Worm (Caenorhabditis elegans) whole organism, midembryonic: ENCODE data around the gene F55C9.3.

Experiments used
- T22C8.4 ChIP-seq: fragments of 200-800 bp; sonication (Bioruptor generic); IDR thresholded peaks from 2 replicates; pipeline ENCODE4 v1.3.6; 2022; ENCODE audit warnings: missing genetic modification characterization, missing compliant biosample characterization
- cog-1 ChIP-seq: sonication (generic microtip); optimal IDR thresholded peaks from 2 replicates; lab custom pipeline; 2016; ENCODE audit warnings: missing genetic modification characterization, missing compliant biosample characterization
- flt-1 ChIP-seq: fragments of 200-800 bp; sonication (Bioruptor generic); IDR thresholded peaks from 2 replicates; pipeline ENCODE4 v1.3.6; 2022; ENCODE audit warnings: missing genetic modification characterization, missing compliant biosample characterization
- med-1 ChIP-seq: sonication (generic microtip); optimal IDR thresholded peaks from 2 replicates; lab custom pipeline; 2017; ENCODE audit warnings: missing genetic modification characterization, mild to moderate bottlenecking, missing compliant biosample characterization, antibody characterized with exemption, missing genetic modification reagents; ENCODE audit not compliant: insufficient read depth
- tab-1 ChIP-seq: fragments of 200-800 bp; sonication (Bioruptor generic); IDR thresholded peaks from 2 replicates; pipeline ENCODE4 v1.3.6; 2022; ENCODE audit warnings: missing genetic modification characterization, missing compliant biosample characterization
- ztf-23 ChIP-seq: fragments of 200-800 bp; sonication (Bioruptor generic); IDR thresholded peaks from 2 replicates; pipeline ENCODE4 v1.3.6; 2022; ENCODE audit warnings: missing genetic modification reagents, missing genetic modification characterization, missing compliant biosample characterization
- ztf-29 ChIP-seq: fragments of 200-800 bp; sonication (Bioruptor generic); IDR thresholded peaks from 2 replicates; pipeline ENCODE4 v1.3.6; 2022; ENCODE audit warnings: missing genetic modification reagents, missing genetic modification characterization, missing compliant biosample characterization

DNA sequence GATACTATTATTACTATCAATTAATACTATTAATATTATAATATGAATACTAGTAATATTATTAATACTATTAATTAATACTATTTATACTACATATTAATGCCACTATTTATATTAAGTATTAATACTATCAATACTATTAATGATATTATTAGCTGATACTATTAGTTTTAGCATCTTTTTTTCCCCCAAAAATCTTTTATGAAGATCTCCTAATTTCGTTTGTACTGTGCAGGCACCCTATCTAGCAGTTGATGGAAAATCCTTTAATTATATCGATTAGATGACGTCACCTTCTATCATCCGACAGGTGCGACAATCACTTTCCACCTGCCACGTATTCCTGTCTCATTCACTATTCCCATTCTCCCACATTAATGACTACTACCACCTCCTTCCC, 41.3 kb upstream of the F55C9.3 start, which contains the start of gene fbxb-65:
- TF ChIP-seq flt-1 (GFP tag; lab: Robert Waterston, UW) (no peak), T22C8.4 (GFP tag; lab: Robert Waterston, UW) (no peak), med-1 (GFP tag; lab: Kevin White, UChicago) (no peak), tab-1 (GFP tag; lab: Robert Waterston, UW) (no peak), ztf-23 (GFP tag; lab: Robert Waterston, UW) (no peak), ztf-29 (no peak), cog-1 (tag; lab: Kevin White, UChicago) (no peak)
